Fruit fly (Drosophila melanogaster): ENCODE results near the gene Tnpo-SR.

- TF ChIP-seq Eip75B (GFP tag; optimal IDR thresholded peaks at IDR 0.05), result no peak
- TF ChIP-seq OdsH (GFP tag; optimal IDR thresholded peaks at IDR 0.05), result no peak
- TF ChIP-seq fd59A (GFP tag; optimal IDR thresholded peaks at IDR 0.05), result no peak
- no peak for TF ChIP-seq CG16779 (tag; optimal IDR thresholded peaks at IDR 0.05)
- TF ChIP-seq topi (GFP tag; optimal IDR thresholded peaks at IDR 0.05), result no peak
- TF ChIP-seq CG6854 (GFP tag; optimal IDR thresholded peaks at IDR 0.05), result no peak
- TF ChIP-seq eg (GFP tag; IDR thresholded peaks at IDR 0.05), result 0 out of 3 replicates have a peak, but pooled peaks have one; percentile 5
- no peak for TF ChIP-seq CG15336 (GFP tag; IDR thresholded peaks at IDR 0.05)
- TF ChIP-seq vri (GFP tag; optimal IDR thresholded peaks at IDR 0.05), result no peak
These were observed 564 bp downstream of the Tnpo-SR start for dm6 chr2L:2760288-2760687.
